Worm (Caenorhabditis elegans): ENCODE measurements around the gene znf-207.

Gene znf-207

DNA sequence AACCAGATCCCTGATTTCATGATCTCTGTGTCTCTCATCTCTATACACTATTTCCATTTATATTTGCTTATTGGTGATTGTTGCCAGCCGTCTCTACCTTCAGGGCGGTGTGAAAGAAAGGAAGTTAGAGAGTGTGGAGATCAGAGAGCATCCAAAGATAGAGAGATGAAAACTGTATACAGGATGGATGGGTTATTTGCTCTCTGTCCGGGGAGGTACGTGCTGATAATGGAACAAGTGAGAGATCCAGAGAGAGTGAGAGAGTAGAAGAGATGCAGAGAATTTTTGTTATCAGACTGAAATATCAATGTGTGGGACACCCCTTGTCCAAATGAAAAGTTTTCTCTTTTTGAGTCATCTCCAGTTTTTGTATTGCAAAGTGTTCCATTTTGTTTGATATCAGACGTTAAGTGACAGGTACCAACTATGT lies 26.7 kb upstream of the znf-207 start (continued):
- TF ChIP-seq nhr-90 (tag; optimal IDR thresholded peaks at IDR 0.05; ENCODE audit: poor library complexity): peak; percentile 50
- TF ChIP-seq mep-1 (tag; optimal IDR thresholded peaks at IDR 0.05): no peak
- peak in 1 of 2 experiments; percentile 25 for TF ChIP-seq mdl-1 (tag; optimal IDR thresholded peaks at IDR 0.05)
- no peak for TF ChIP-seq lin-15B (tag; optimal IDR thresholded peaks at IDR 0.05)
- no peak for TF ChIP-seq ztf-11 (tag; optimal IDR thresholded peaks at IDR 0.05)
- TF ChIP-seq sup-37 (GFP tag; optimal IDR thresholded peaks at IDR 0.05): peak; percentile 6
- no peak for TF ChIP-seq grh-1 (GFP tag; IDR thresholded peaks at IDR 0.05)
- peak in 1 of 2 experiments; percentile 48 for TF ChIP-seq lin-35 (GFP tag; optimal IDR thresholded peaks at IDR 0.05)
- no peak for TF ChIP-seq Y116A8C.19 (tag; optimal IDR thresholded peaks at IDR 0.05; ENCODE audit: borderline replicate concordance)
- peak in 1 of 2 experiments; percentile 20 for TF ChIP-seq lsy-2 (tag; optimal IDR thresholded peaks at IDR 0.05)
- peak in 1 of 2 experiments; percentile 13 for TF ChIP-seq efl-1 (optimal IDR thresholded peaks at IDR 0.05)
- TF ChIP-seq efl-1 (GFP tag; optimal IDR thresholded peaks at IDR 0.05 in 1 of 2): peak in 1 of 2 experiments; percentile 89
- peak in 1 of 3 experiments; percentile 1 for TF ChIP-seq ceh-82 (tag; optimal IDR thresholded peaks at IDR 0.05)
- TF ChIP-seq pag-3 (tag; optimal IDR thresholded peaks at IDR 0.05; ENCODE audit: borderline replicate concordance, insufficient read depth): no peak

DNA sequence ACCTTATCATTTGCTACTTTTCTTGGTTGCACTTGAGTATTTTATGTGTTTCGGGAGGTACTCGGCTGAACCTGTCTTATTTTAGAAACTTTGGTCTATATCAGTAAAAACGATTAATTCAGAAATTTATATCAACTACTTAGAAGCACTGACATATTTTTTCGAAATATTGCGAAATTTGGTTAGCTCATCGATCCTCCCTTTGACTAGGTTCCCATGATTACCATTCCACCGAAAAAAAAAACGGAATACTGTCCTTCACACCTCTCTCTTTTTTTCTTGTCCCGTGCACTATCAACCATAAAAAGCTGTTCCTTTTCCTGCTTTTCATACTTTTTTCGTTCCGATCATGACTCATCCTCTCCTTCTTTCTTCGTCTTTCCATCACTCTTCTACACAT lies 25.5 kb upstream of the znf-207 start:
- no peak for TF ChIP-seq nhr-84 (tag; optimal IDR thresholded peaks at IDR 0.05)
- no peak for TF ChIP-seq lir-3 (tag; optimal IDR thresholded peaks at IDR 0.05; ENCODE audit: poor library complexity)
- TF ChIP-seq F16B12.6 (tag; optimal IDR thresholded peaks at IDR 0.05): no peak
- no peak for TF ChIP-seq alr-1 (tag; optimal IDR thresholded peaks at IDR 0.05; ENCODE audit: borderline replicate concordance)
- no peak for TF ChIP-seq efl-3 (GFP tag; optimal IDR thresholded peaks at IDR 0.05)
- no peak for TF ChIP-seq Y116A8C.19 (tag; optimal IDR thresholded peaks at IDR 0.05; ENCODE audit: borderline replicate concordance)
- no peak for TF ChIP-seq lin-14 (GFP tag; optimal IDR thresholded peaks at IDR 0.05)
- no peak for TF ChIP-seq hpl-2 (GFP tag; optimal IDR thresholded peaks at IDR 0.05)
- no peak for TF ChIP-seq lin-35 (GFP tag; optimal IDR thresholded peaks at IDR 0.05)
- no peak for TF ChIP-seq xbp-1 (tag; optimal IDR thresholded peaks at IDR 0.05)

DNA sequence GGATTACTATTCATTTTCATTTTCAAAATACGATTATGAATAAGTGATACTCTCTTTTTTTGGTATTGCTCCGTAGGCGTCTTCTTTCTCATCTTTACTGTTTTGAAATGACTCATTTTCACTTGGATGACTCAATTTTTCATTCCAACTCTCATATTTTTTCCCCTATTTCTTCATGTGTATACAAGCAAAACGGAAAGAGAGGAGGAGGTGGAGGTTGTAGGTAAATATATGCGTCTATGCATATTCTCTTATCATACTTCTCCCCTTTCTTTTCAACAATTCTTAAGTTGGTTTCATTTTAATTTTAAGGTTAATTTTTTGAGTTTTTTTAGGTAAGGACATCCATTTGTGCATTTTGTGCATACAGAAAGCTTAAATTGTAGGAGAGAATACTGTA lies 24.7 kb upstream of the znf-207 start:
- TF ChIP-seq efl-1 (optimal IDR thresholded peaks at IDR 0.05) (no peak), efl-1 (GFP tag; optimal IDR thresholded peaks at IDR 0.05 in 1 of 2) (peak in 1 of 2 experiments; percentile 55), elt-2 (tag; optimal IDR thresholded peaks at IDR 0.05) (peak; percentile 3), ceh-82 (tag; optimal IDR thresholded peaks at IDR 0.05) (no peak)

DNA sequence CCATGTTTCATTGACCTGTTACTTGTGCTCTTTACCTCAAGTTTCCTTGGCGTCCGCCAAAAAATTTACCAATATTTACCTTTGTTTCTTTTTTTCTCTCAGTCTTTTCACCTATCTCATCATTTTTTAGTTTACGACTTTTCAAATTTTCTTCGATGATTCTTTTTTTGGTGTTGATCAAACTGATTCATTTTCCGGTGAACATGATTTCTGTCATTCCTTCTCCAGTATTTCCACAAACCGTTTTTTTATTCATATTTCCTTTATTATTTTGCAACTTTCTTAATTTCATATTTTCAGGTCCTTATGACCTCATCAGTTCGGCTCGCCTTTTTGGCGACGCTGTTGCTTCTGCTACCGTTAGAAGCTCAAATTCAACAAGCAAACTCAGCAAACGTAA lies 23.3 kb upstream of the znf-207 start, which contains the start of gene F54D1.6:
TSS of gene F54D1.6 (plus strand) at position 301 of the 400 bp plus-strand sequence.
- no peak for TF ChIP-seq ces-1 (GFP tag; optimal IDR thresholded peaks at IDR 0.05)
- no peak for TF ChIP-seq efl-1 (optimal IDR thresholded peaks at IDR 0.05)
- TF ChIP-seq efl-1 (GFP tag; optimal IDR thresholded peaks at IDR 0.05 in 1 of 2): peak in 1 of 2 experiments; percentile 58

DNA sequence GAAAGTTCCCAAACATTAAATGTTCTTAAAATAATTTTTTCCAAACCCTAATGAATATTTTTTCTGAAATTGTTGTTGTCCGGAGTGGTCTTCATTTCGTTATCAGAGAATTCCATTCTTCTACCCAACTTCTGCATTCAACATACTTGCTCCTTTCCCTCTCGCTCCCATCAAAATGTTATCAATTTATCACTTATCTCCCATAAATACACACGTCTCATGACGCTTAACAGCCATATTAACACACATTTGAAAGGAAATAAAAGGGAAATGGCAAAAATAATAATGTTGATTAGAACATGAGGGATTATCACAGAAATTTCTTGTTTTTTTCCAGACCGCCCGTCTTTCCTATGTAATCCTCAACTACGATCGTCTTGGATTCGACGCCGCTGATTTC lies 21.8 kb upstream of the znf-207 start:
- TF ChIP-seq lin-14 (GFP tag; optimal IDR thresholded peaks at IDR 0.05) (peak; percentile 6), elt-2 (tag; optimal IDR thresholded peaks at IDR 0.05) (peak; percentile 91), pqm-1 (tag; optimal IDR thresholded peaks at IDR 0.05) (peak; percentile 83), lin-35 (GFP tag; optimal IDR thresholded peaks at IDR 0.05) (peak in 1 of 2 experiments; percentile 46), ztf-11 (tag; optimal IDR thresholded peaks at IDR 0.05) (no peak), C34B4.2 (tag; optimal IDR thresholded peaks at IDR 0.05) (no peak)

DNA sequence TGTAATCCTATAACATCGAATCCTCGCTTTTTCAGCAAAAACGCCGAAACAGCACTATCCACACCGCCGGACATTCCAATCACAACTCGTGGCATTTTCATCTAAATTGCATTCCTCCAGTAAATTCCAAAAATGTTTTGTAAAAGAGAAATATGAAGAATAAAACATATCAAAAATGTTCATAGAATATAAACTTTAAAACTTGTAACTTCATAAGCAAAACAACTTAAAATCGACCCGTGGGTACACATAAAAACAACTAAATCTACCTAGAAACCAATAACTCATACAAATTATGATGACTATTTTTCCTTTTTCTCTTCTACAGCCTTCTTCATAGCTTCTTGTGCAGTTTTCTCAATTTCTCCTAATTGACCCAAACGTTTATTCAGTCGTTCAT lies 14.0 kb upstream of the znf-207 start, which contains the start of gene mttu-1:
TSS of gene mttu-1 (minus strand) at position 101 of the 400 bp plus-strand sequence.
- no peak for TF ChIP-seq nhr-47 (tag; optimal IDR thresholded peaks at IDR 0.05)
- no peak for TF ChIP-seq hlh-4 (tag; optimal IDR thresholded peaks at IDR 0.05)
- TF ChIP-seq ces-1 (GFP tag; optimal IDR thresholded peaks at IDR 0.05): no peak
- TF ChIP-seq vab-15 (tag; optimal IDR thresholded peaks at IDR 0.05): no peak
- no peak for TF ChIP-seq ztf-4 (tag; optimal IDR thresholded peaks at IDR 0.05)
- no peak for TF ChIP-seq ets-5 (GFP tag; IDR thresholded peaks at IDR 0.05)
